Worm (Caenorhabditis elegans): ENCODE results near the gene wrt-7.
"Not testable (repeated sequence)": the region's sequence is repeated elsewhere in the genome, so short reads cannot be mapped to it uniquely, and the experiment has no call there.

Gene wrt-7

DNA sequence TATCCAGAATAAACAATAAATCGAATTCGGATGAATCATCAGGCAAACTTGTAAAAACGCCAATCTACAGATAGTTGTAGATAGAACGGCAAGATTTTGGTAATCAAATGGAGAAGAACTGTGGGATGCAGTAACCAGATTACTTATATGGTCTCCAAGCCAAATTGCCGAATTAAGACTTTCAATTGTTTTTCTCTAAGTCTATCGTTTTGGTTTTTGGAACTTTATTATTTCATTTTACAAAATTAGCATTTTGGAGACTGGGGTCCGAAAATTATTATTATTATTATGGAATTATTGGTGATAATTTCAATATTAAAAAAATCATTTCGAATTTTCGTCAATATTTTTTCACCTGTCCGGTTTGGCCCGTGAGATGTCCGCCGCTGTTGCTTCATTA is 2.1 kb upstream of the wrt-7 start, which contains the start of gene clec-228:
TSS of gene clec-228 (minus strand) at position 101 of the 400 bp plus-strand sequence.
- no peak for TF ChIP-seq blmp-1 (tag; optimal IDR thresholded peaks at IDR 0.05)
- no peak for TF ChIP-seq unc-120 (tag; optimal IDR thresholded peaks at IDR 0.05; ENCODE audit: poor library complexity, severe bottlenecking)
- TF ChIP-seq sptf-1 (tag; optimal IDR thresholded peaks at IDR 0.05): no peak

DNA sequence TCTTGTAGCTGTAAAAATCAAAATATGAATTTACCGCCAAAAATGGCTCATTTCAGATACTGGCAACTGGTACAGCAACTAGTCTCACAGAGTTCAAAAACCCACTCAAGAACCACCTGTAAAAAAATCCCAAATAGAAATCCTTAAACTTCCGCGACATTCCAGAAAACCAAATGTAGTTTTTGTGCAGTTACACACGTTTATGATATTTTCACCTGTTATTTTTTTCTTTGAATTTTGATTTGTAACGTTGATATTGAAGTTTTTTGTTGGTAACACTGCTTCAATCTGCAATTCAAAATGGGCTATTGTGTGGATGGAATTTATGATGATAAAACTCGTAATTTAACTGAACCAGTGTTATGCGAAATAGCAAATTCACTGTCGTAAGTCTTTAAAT is 4.5 kb downstream of the wrt-7 start, which contains the start of gene srw-113:
TSS of gene srw-113 (plus strand) at position 301 of the 400 bp plus-strand sequence.
- TF ChIP-seq ham-2 (GFP tag; optimal IDR thresholded peaks at IDR 0.05) (no peak), nhr-237 (tag; optimal IDR thresholded peaks at IDR 0.05) (no peak), mep-1 (tag; optimal IDR thresholded peaks at IDR 0.05) (no peak), zip-8 (tag; optimal IDR thresholded peaks at IDR 0.05) (no peak), pha-4 (tag; optimal IDR thresholded peaks at IDR 0.05) (no peak), sem-2 (GFP tag; optimal IDR thresholded peaks at IDR 0.05) (no peak), lin-32 (GFP tag; optimal IDR thresholded peaks at IDR 0.05) (no peak), cnd-1 (tag; optimal IDR thresholded peaks at IDR 0.05) (no peak), sptf-1 (tag; optimal IDR thresholded peaks at IDR 0.05) (no peak), ceh-83 (GFP tag; optimal IDR thresholded peaks at IDR 0.05) (no peak), nhr-2 (tag; optimal IDR thresholded peaks at IDR 0.05) (no peak), nhr-76 (tag; optimal IDR thresholded peaks at IDR 0.05) (no peak), bed-3 (GFP tag; optimal IDR thresholded peaks at IDR 0.05) (no peak)

DNA sequence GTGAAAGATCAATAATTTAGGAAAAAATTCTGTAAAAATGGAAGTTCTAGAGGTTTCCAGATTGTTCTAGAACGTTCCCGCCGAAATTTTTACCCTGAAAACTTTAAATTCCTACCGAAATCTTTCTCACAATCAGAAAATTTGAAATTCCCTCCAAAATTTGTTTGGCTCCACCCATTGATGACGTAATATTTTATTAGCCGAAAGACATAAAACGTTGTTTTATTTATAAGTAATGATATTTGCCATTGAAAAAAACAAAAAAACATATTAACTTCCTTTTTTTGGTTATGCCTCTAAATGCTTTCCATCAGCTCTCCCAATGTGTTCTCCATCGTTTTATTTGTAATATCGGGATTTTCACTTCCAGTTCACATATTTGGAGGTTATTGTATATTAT is 7.0 kb downstream of the wrt-7 start, which contains the start of gene srh-295:
TSS of gene srh-295 (plus strand) at position 301 of the 400 bp plus-strand sequence.
- TF ChIP-seq ceh-43 (GFP tag; optimal IDR thresholded peaks at IDR 0.05) (no peak), zip-8 (tag; optimal IDR thresholded peaks at IDR 0.05) (peak; percentile 70)

DNA sequence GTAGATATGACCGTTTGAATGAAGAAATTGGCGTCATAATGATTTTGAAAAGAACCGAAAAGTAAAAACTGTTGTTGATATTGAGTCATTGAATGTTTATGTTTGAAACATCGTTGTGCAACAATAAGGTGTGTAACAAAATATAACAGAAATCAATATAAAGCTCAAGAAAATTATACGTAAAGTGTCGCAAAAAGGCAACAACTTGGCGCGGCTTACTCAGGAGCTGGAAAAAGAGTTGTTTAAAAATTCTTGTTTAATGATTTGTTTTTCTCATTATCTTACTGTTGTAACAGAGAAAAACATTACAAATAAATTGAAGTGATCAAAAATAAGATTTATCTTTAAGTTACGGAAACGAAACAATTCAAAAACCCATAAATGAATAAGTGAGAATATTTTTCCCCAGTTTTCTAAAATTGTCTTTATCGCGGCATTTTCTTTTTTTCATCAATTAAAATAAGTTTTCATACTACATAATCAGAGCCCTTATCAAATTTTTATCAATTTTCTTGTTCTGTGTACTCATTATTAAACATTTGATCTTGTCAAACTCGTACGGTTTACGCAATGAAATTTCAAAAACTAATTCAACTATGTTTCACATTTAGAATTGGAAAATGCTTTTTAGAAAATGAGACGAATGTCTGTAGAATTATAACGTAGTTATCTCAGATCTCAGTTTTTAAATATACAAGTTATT is 9.4 kb downstream of the wrt-7 start, which contains the start of gene ZK1037.6:
TSS of gene ZK1037.6 (minus strand) at position 51 of the 703 bp plus-strand sequence.
- TF ChIP-seq drap-1 (GFP tag; optimal IDR thresholded peaks at IDR 0.05) (no peak), ceh-83 (GFP tag; optimal IDR thresholded peaks at IDR 0.05) (no peak), ces-1 (GFP tag; optimal IDR thresholded peaks at IDR 0.05) (no peak), elt-3 (tag; optimal IDR thresholded peaks at IDR 0.05) (no peak)

DNA sequence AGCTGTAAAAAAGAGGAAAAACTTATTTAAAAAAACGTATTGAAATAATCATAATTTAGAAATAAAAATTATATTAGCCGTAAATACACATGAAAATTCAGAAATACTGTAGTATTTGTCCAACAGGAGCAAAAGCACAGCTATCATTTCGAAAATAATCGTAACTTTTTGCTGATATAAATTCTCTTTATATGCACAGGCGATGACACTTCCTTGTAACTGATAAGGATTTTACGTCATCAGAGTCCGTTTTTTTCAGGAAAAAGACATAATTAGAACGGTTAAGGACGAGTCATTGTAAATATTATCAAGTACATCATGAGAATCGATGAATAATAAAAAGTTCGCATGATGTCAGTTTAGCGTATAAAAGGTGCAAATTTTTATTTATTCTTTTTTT is 13.9 kb downstream of the wrt-7 start:
- no peak for TF ChIP-seq cnd-1 (tag; optimal IDR thresholded peaks at IDR 0.05)

DNA sequence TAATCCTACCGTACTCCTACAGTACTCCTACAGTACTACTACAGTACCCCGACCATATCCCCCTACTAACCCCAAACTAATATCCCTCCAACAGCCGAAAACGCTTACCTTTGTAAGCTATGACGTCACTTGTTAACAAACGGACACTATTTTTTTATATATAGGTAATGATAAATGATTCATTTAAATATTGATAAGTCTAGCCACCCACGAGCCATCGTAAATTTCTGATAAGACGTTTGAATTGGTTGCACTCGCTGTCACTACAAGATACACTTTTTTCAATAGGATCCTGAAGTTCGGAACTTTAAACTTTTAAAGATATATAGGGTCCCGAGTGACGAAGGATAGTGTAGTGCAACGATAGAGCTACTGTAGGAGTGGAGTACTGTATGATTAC is 14.7 kb downstream of the wrt-7 start, which contains the start of gene nhr-247:
TSS of gene nhr-247 (plus strand) at position 330 of the 400 bp plus-strand sequence.
- TF ChIP-seq tbx-8, flh-1, ceh-43 (GFP tag; optimal IDR thresholded peaks at IDR 0.05): not testable (repeated sequence)

DNA sequence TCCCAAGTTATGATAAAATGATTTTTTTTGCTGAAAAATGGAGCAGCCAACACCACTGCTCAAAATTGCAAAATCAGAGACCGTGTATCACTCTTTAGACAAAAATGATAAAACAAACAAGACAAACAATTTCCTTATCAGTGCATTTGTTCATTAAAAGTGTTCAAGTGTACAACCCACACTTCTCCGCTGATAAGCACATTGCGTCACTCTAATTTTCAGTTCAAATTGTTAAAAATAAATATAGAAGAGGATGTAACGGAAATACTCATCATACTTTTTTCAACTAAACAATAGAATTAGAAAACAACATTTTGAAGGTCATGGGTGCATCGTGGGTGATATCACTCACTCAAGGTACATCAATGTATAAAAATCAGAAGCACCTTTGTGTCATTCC is 18.7 kb downstream of the wrt-7 start, which contains the start of gene nhr-291:
TSS of gene nhr-291 (plus strand) at position 324 of the 400 bp plus-strand sequence.
- TF ChIP-seq nhr-12 (tag; optimal IDR thresholded peaks at IDR 0.05) (no peak), blmp-1 (tag; optimal IDR thresholded peaks at IDR 0.05) (no peak), nhr-237 (tag; optimal IDR thresholded peaks at IDR 0.05) (no peak), lin-13 (tag; optimal IDR thresholded peaks at IDR 0.05) (no peak), unc-39 (tag; optimal IDR thresholded peaks at IDR 0.05) (no peak), unc-120 (tag; optimal IDR thresholded peaks at IDR 0.05; ENCODE audit: poor library complexity, severe bottlenecking) (no peak), flh-1 (GFP tag; optimal IDR thresholded peaks at IDR 0.05) (no peak), pha-4 (tag; optimal IDR thresholded peaks at IDR 0.05) (no peak), unc-62 (GFP tag; optimal IDR thresholded peaks at IDR 0.05) (no peak), ces-1 (GFP tag; optimal IDR thresholded peaks at IDR 0.05) (no peak), mep-1 (tag; optimal IDR thresholded peaks at IDR 0.05) (no peak), ceh-39 (tag; optimal IDR thresholded peaks at IDR 0.05) (no peak), ztf-11 (tag; optimal IDR thresholded peaks at IDR 0.05) (no peak), snpc-4 (tag; optimal IDR thresholded peaks at IDR 0.05) (no peak), ceh-83 (GFP tag; optimal IDR thresholded peaks at IDR 0.05) (no peak), mab-5 (tag; optimal IDR thresholded peaks at IDR 0.05) (no peak), zip-8 (tag; optimal IDR thresholded peaks at IDR 0.05) (no peak)

Measured in whole organism, mixed stage, embryonic.